Worm (Caenorhabditis elegans) whole organism, early embryonic: ENCODE results near the gene T20B5.2.

Source experiments
- B0310.2 ChIP-seq: sonication (generic microtip); optimal IDR thresholded peaks from 2 replicates; lab custom pipeline; 2016; ENCODE audit warnings: mild to moderate bottlenecking, missing genetic modification characterization, missing compliant biosample characterization
- F13C5.2 ChIP-seq: sonication (generic microtip); optimal IDR thresholded peaks from 2 replicates; lab custom pipeline; 2017; ENCODE audit warnings: mild to moderate bottlenecking, missing genetic modification characterization, inconsistent platforms, missing compliant biosample characterization
- aly-1 ChIP-seq: sonication (generic microtip); optimal IDR thresholded peaks from 2 replicates; lab custom pipeline; 2016; ENCODE audit warnings: missing genetic modification characterization, missing compliant biosample characterization
- ama-1 ChIP-seq: fragments of 150-350 bp; optimal IDR thresholded peaks from 2 replicates; lab custom pipeline; 2014
- ceh-13 ChIP-seq: fragments of 200-800 bp; sonication (Bioruptor generic); optimal IDR thresholded peaks from 2 replicates; lab custom pipeline; 2018; ENCODE audit warnings: mild to moderate bottlenecking, missing genetic modification characterization, missing compliant biosample characterization
- ceh-36 ChIP-seq: sonication (generic microtip); optimal IDR thresholded peaks from 2 replicates; lab custom pipeline; 2016; ENCODE audit warnings: missing genetic modification characterization, inconsistent platforms, missing compliant biosample characterization
- ets-7 ChIP-seq: sonication (generic microtip); optimal IDR thresholded peaks from 2 replicates; lab custom pipeline; 2016; ENCODE audit warnings: missing genotype, missing genetic modification characterization, missing compliant biosample characterization
- flt-1 ChIP-seq: fragments of 200-800 bp; sonication (Bioruptor generic); IDR thresholded peaks from 2 replicates; pipeline ENCODE4 v1.3.6; 2022; ENCODE audit warnings: missing genetic modification characterization, missing compliant biosample characterization
- hmbx-1 ChIP-seq: sonication (generic microtip); optimal IDR thresholded peaks from 2 replicates; lab custom pipeline; 2016; ENCODE audit warnings: mild to moderate bottlenecking, missing genetic modification characterization, missing compliant biosample characterization
- hmg-4 ChIP-seq: fragments of 200-800 bp; sonication (Bioruptor generic); optimal IDR thresholded peaks from 2 replicates; lab custom pipeline; 2018; ENCODE audit warnings: mild to moderate bottlenecking, missing genetic modification characterization, missing compliant biosample characterization
- hnd-1 ChIP-seq: sonication (generic microtip); optimal IDR thresholded peaks from 2 replicates; lab custom pipeline; 2016; ENCODE audit warnings: missing genetic modification characterization, missing compliant biosample characterization
- pes-1 ChIP-seq: fragments of 200-800 bp; sonication (Bioruptor generic); IDR thresholded peaks from 2 replicates; pipeline ENCODE4 v1.3.6; 2022; ENCODE audit warnings: missing genetic modification reagents, missing genetic modification characterization, missing compliant biosample characterization
- scrt-1 ChIP-seq: fragments of 200-800 bp; sonication (Bioruptor generic); IDR thresholded peaks from 2 replicates; pipeline ENCODE4 v1.3.6; 2022; ENCODE audit warnings: missing genetic modification characterization, missing compliant biosample characterization
- sea-1 ChIP-seq: fragments of 200-800 bp; sonication (Bioruptor generic); conservative IDR thresholded peaks from 2 replicates; pipeline ENCODE4 v1.3.6; 2022; ENCODE audit warnings: missing genetic modification characterization, missing compliant biosample characterization
- tbx-11 ChIP-seq: fragments of 200-800 bp; sonication (Bioruptor generic); IDR thresholded peaks from 2 replicates; pipeline ENCODE4 v1.3.6; 2022; ENCODE audit warnings: missing genetic modification characterization, missing compliant biosample characterization
- tbx-37 ChIP-seq: fragments of 200-800 bp; sonication (Bioruptor generic); conservative IDR thresholded peaks from 2 replicates; pipeline ENCODE4 v1.3.6; 2022; ENCODE audit warnings: missing genetic modification reagents, missing genetic modification characterization, missing compliant biosample characterization
- tra-4 ChIP-seq: sonication (generic microtip); optimal IDR thresholded peaks from 2 replicates; lab custom pipeline; 2017; ENCODE audit warnings: missing genetic modification characterization, missing compliant biosample characterization

Gene T20B5.2

ce11 chrX:9338375-9338774, 7.4 kb downstream of the T20B5.2 start, which contains the start of gene apa-2:
apa-2 (plus strand) TSS chrX:9338675.
- no peak for TF ChIP-seq sea-1 (GFP tag; lab: Robert Waterston, UW)
- no peak for TF ChIP-seq ceh-13
- TF ChIP-seq B0310.2 = no peak
- TF ChIP-seq tbx-11 (GFP tag; lab: Robert Waterston, UW) = no peak
- TF ChIP-seq ama-1 = no peak
- no peak for TF ChIP-seq scrt-1 (GFP tag; lab: Robert Waterston, UW)
- no peak for TF ChIP-seq aly-1
- no peak for TF ChIP-seq tbx-37 (GFP tag; lab: Robert Waterston, UW)
- no peak for TF ChIP-seq ets-7 (tag; lab: Kevin White, UChicago)
- TF ChIP-seq pes-1 = no peak
- TF ChIP-seq flt-1 (GFP tag; lab: Robert Waterston, UW) = no peak
- no peak for TF ChIP-seq hmg-4

ce11 chrX:9347380-9347979, 16.5 kb downstream of the T20B5.2 start, which contains the start of gene oga-1:
oga-1 (minus strand) TSS chrX:9347430.
- TF ChIP-seq tra-4 (tag; lab: Kevin White, UChicago) = no peak
- TF ChIP-seq ama-1 = no peak
- TF ChIP-seq pes-1 = no peak
- no peak for TF ChIP-seq scrt-1 (GFP tag; lab: Robert Waterston, UW)
- no peak for TF ChIP-seq ceh-36 (tag; lab: Kevin White, UChicago)
- no peak for TF ChIP-seq flt-1 (GFP tag; lab: Robert Waterston, UW)
- no peak for TF ChIP-seq tbx-11 (GFP tag; lab: Robert Waterston, UW)
- no peak for TF ChIP-seq hmbx-1 (tag; lab: Kevin White, UChicago)
- no peak for TF ChIP-seq hnd-1 (tag; lab: Kevin White, UChicago)
- no peak for TF ChIP-seq hmg-4
- TF ChIP-seq F13C5.2 = no peak
- TF ChIP-seq tbx-37 (GFP tag; lab: Robert Waterston, UW) = no peak
- no peak for TF ChIP-seq ceh-13
- no peak for TF ChIP-seq sea-1 (GFP tag; lab: Robert Waterston, UW)
- no peak for TF ChIP-seq ets-7 (tag; lab: Kevin White, UChicago)
- no peak for TF ChIP-seq aly-1
- no peak for TF ChIP-seq B0310.2

- no peak for TF ChIP-seq hmbx-1 (tag; lab: Kevin White, UChicago)
- TF ChIP-seq ets-7 (tag; lab: Kevin White, UChicago) = no peak
These were observed 19.0 kb downstream of the T20B5.2 start, which contains the start of gene flp-20 for ce11 chrX:9349844-9350556. flp-20 (minus strand) TSS chrX:9349894.

- TF ChIP-seq B0310.2 (no peak), tra-4 (tag; lab: Kevin White, UChicago) (no peak), hmg-4 (no peak), tbx-11 (GFP tag; lab: Robert Waterston, UW) (no peak), hnd-1 (tag; lab: Kevin White, UChicago) (no peak), F13C5.2 (no peak), tbx-37 (GFP tag; lab: Robert Waterston, UW) (no peak), ceh-36 (tag; lab: Kevin White, UChicago) (no peak), hmbx-1 (tag; lab: Kevin White, UChicago) (no peak), pes-1 (no peak), scrt-1 (GFP tag; lab: Robert Waterston, UW) (no peak), ets-7 (tag; lab: Kevin White, UChicago) (no peak), flt-1 (GFP tag; lab: Robert Waterston, UW) (no peak), aly-1 (no peak), sea-1 (GFP tag; lab: Robert Waterston, UW) (no peak), ceh-13 (no peak), ama-1 (no peak)
These were observed 30.2 kb downstream of the T20B5.2 start for ce11 chrX:9361136-9361535.

- TF ChIP-seq flt-1 (GFP tag; lab: Robert Waterston, UW) = no peak
- no peak for TF ChIP-seq ceh-13
- no peak for TF ChIP-seq B0310.2
- no peak for TF ChIP-seq scrt-1 (GFP tag; lab: Robert Waterston, UW)
- TF ChIP-seq ceh-36 (tag; lab: Kevin White, UChicago) = no peak
- no peak for TF ChIP-seq aly-1
- TF ChIP-seq pes-1 = no peak
- TF ChIP-seq tbx-37 (GFP tag; lab: Robert Waterston, UW) = no peak
- TF ChIP-seq sea-1 (GFP tag; lab: Robert Waterston, UW) = no peak
- TF ChIP-seq ama-1 = no peak
- TF ChIP-seq tbx-11 (GFP tag; lab: Robert Waterston, UW) = no peak
- TF ChIP-seq hmbx-1 (tag; lab: Kevin White, UChicago) = no peak
- no peak for TF ChIP-seq hnd-1 (tag; lab: Kevin White, UChicago)
- TF ChIP-seq tra-4 (tag; lab: Kevin White, UChicago) = no peak
- no peak for TF ChIP-seq ets-7 (tag; lab: Kevin White, UChicago)
- no peak for TF ChIP-seq F13C5.2
These were observed 33.1 kb downstream of the T20B5.2 start for ce11 chrX:9364082-9364481.

ce11 chrX:9364501-9364900, 33.5 kb downstream of the T20B5.2 start, which contains the start of gene pkc-2:
pkc-2 (plus strand) TSS chrX:9364818.
- no peak for TF ChIP-seq hmg-4
- no peak for TF ChIP-seq pes-1
- no peak for TF ChIP-seq ama-1
- no peak for TF ChIP-seq F13C5.2
- TF ChIP-seq hnd-1 (tag; lab: Kevin White, UChicago) = no peak
- TF ChIP-seq tra-4 (tag; lab: Kevin White, UChicago) = no peak
- TF ChIP-seq B0310.2 = no peak
- no peak for TF ChIP-seq ceh-13
- no peak for TF ChIP-seq ets-7 (tag; lab: Kevin White, UChicago)
- TF ChIP-seq flt-1 (GFP tag; lab: Robert Waterston, UW) = no peak
- no peak for TF ChIP-seq aly-1
- TF ChIP-seq tbx-11 (GFP tag; lab: Robert Waterston, UW) = no peak
- TF ChIP-seq ceh-36 (tag; lab: Kevin White, UChicago) = no peak
- TF ChIP-seq scrt-1 (GFP tag; lab: Robert Waterston, UW) = no peak
- TF ChIP-seq sea-1 (GFP tag; lab: Robert Waterston, UW) = no peak

- TF ChIP-seq hnd-1 (tag; lab: Kevin White, UChicago) (no peak), tbx-37 (GFP tag; lab: Robert Waterston, UW) (no peak), tbx-11 (GFP tag; lab: Robert Waterston, UW) (no peak), ceh-36 (tag; lab: Kevin White, UChicago) (no peak), ama-1 (no peak), aly-1 (no peak), F13C5.2 (no peak), hmbx-1 (tag; lab: Kevin White, UChicago) (no peak), ceh-13 (no peak), tra-4 (tag; lab: Kevin White, UChicago) (no peak), scrt-1 (GFP tag; lab: Robert Waterston, UW) (no peak), ets-7 (tag; lab: Kevin White, UChicago) (no peak), hmg-4 (no peak)
These were observed 39.0 kb downstream of the T20B5.2 start for ce11 chrX:9369927-9370326.
